Fruit fly (Drosophila melanogaster) S2 (cell line): Measurements from ENCODE around the gene Dad1.

Experiments used
- CG8478 ChIP-seq: fragments of >200 bp; optimal IDR thresholded peaks from 2 replicates; lab custom pipeline; 2018
- CTCF ChIP-seq, 2 experiments: fragments of >200 bp; optimal IDR thresholded peaks; 2 replicates each; lab custom pipeline; 2018

DNA sequence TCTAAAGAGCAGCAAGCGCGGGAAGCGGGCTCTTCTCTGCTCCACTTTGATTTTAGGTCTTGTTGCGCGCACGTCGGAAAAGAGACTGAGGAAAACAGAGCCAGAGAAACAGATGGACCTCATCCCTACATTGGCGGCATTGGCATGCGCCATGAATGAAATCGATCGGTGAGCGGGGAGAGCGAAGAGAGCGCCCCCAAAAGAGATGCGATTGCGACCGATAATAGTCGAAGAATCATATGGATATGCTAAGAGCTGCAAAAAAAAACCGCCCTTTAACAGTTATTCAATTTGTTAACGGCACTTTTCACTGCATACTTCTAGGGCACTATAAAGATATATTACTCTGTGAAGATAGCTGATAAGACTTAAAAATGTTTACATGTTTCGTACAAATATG is 49.6 kb upstream of the Dad1 start, which contains the start of gene grk:
- no peak for TF ChIP-seq CG8478 (lab: Kevin White, UChicago)
- TF ChIP-seq CTCF (optimal IDR thresholded peaks at IDR 0.05; lab: Kevin White, UChicago), result no peak
